Worm (Caenorhabditis elegans) whole organism, mixed stage, embryonic: ENCODE measurements around the gene cpd-2.

ENCODE experiments used
- M03D4.4 ChIP-seq: sonication (generic microtip); optimal IDR thresholded peaks from 2 replicates; lab custom pipeline; 2017; ENCODE audit warnings: mild to moderate bottlenecking, missing genetic modification characterization, missing compliant biosample characterization
- bed-3 ChIP-seq: fragments of 200-800 bp; sonication (Bioruptor generic); optimal IDR thresholded peaks from 3 replicates; lab custom pipeline; 2018; ENCODE audit warnings: mild to moderate bottlenecking, missing genetic modification characterization, moderate library complexity, missing compliant biosample characterization
- blmp-1 ChIP-seq: fragments of 150-350 bp; optimal IDR thresholded peaks from 2 replicates; lab custom pipeline; 2014; ENCODE audit warnings: missing biosample characterization, missing genetic modification characterization
- ceh-39 ChIP-seq: fragments of 150-350 bp; optimal IDR thresholded peaks from 2 replicates; lab custom pipeline; 2014; ENCODE audit warnings: missing biosample characterization, missing genetic modification characterization
- ceh-43 ChIP-seq: fragments of 200-800 bp; sonication (Bioruptor generic); optimal IDR thresholded peaks from 2 replicates; lab custom pipeline; 2018; ENCODE audit warnings: mild to moderate bottlenecking, missing genetic modification characterization, moderate library complexity, missing compliant biosample characterization
- ceh-83 ChIP-seq: fragments of 200-800 bp; sonication (Bioruptor generic); optimal IDR thresholded peaks from 2 replicates; lab custom pipeline; 2018; ENCODE audit warnings: mild to moderate bottlenecking, missing genetic modification characterization, missing compliant biosample characterization
- ces-1 ChIP-seq: fragments of 150-350 bp; optimal IDR thresholded peaks from 2 replicates; lab custom pipeline; 2014; ENCODE audit warnings: missing biosample characterization, missing genetic modification reagents, missing genetic modification characterization
- cnd-1 ChIP-seq: fragments of 200-800 bp; sonication (Bioruptor generic); optimal IDR thresholded peaks from 2 replicates; lab custom pipeline; 2018; ENCODE audit warnings: mild to moderate bottlenecking, missing genetic modification characterization, missing compliant biosample characterization
- drap-1 ChIP-seq: fragments of 200-800 bp; sonication (Bioruptor generic); optimal IDR thresholded peaks from 3 replicates; lab custom pipeline; 2018; ENCODE audit warnings: mild to moderate bottlenecking, missing genetic modification characterization, missing compliant biosample characterization
- elt-1 ChIP-seq: sonication (generic microtip); optimal IDR thresholded peaks from 2 replicates; lab custom pipeline; 2017; ENCODE audit warnings: missing genetic modification characterization, mild to moderate bottlenecking, missing compliant biosample characterization, antibody characterized with exemption, moderate library complexity, borderline replicate concordance; ENCODE audit not compliant: insufficient read depth
- elt-3 ChIP-seq: fragments of 150-350 bp; optimal IDR thresholded peaks from 2 replicates; lab custom pipeline; 2014; ENCODE audit warnings: missing biosample characterization, missing genetic modification characterization
- flh-1 ChIP-seq: fragments of 200-800 bp; sonication (Bioruptor generic); optimal IDR thresholded peaks from 2 replicates; lab custom pipeline; 2018; ENCODE audit warnings: mild to moderate bottlenecking, missing genetic modification characterization, moderate library complexity, missing compliant biosample characterization
- ham-2 ChIP-seq: fragments of 200-800 bp; sonication (Bioruptor generic); optimal IDR thresholded peaks from 2 replicates; lab custom pipeline; 2018; ENCODE audit warnings: mild to moderate bottlenecking, missing genetic modification characterization, missing compliant biosample characterization
- hlh-1 ChIP-seq: fragments of 150-350 bp; optimal IDR thresholded peaks from 2 replicates; lab custom pipeline; 2014; ENCODE audit warnings: missing biosample characterization, missing genetic modification reagents, missing genetic modification characterization
- lin-13 ChIP-seq: fragments of 150-350 bp; optimal IDR thresholded peaks from 2 replicates; lab custom pipeline; 2014; ENCODE audit warnings: missing biosample characterization, missing genetic modification characterization
- lin-32 ChIP-seq: fragments of 200-800 bp; sonication (Bioruptor generic); optimal IDR thresholded peaks from 2 replicates; lab custom pipeline; 2018; ENCODE audit warnings: mild to moderate bottlenecking, missing genetic modification characterization, missing compliant biosample characterization
- lsy-2 ChIP-seq: fragments of 150-350 bp; optimal IDR thresholded peaks from 2 replicates; lab custom pipeline; 2014; ENCODE audit warnings: missing biosample characterization, missing genetic modification characterization
- mab-5 ChIP-seq: fragments of 150-350 bp; optimal IDR thresholded peaks from 2 replicates; lab custom pipeline; 2014; ENCODE audit warnings: missing biosample characterization, missing genetic modification characterization
- mep-1 ChIP-seq: fragments of 150-350 bp; optimal IDR thresholded peaks from 2 replicates; lab custom pipeline; 2017; ENCODE audit warnings: missing biosample characterization, missing genetic modification reagents, missing genetic modification characterization, inconsistent platforms
- mls-2 ChIP-seq: sonication (generic microtip); optimal IDR thresholded peaks from 2 replicates; lab custom pipeline; 2016; ENCODE audit warnings: mild to moderate bottlenecking, missing genetic modification characterization, moderate library complexity, missing compliant biosample characterization
- nhr-12 ChIP-seq: fragments of 150-350 bp; optimal IDR thresholded peaks from 2 replicates; lab custom pipeline; 2014; ENCODE audit warnings: missing biosample characterization, missing genetic modification characterization
- nhr-2 ChIP-seq: fragments of 150-350 bp; optimal IDR thresholded peaks from 2 replicates; lab custom pipeline; 2014; ENCODE audit warnings: missing biosample characterization, missing genetic modification characterization
- nhr-237 ChIP-seq: fragments of 150-350 bp; optimal IDR thresholded peaks from 2 replicates; lab custom pipeline; 2014; ENCODE audit warnings: missing biosample characterization, missing genetic modification characterization
- nhr-28 ChIP-seq: fragments of 150-350 bp; optimal IDR thresholded peaks from 2 replicates; lab custom pipeline; 2014; ENCODE audit warnings: missing biosample characterization, missing genetic modification characterization
- nhr-76 ChIP-seq: sonication (generic microtip); optimal IDR thresholded peaks from 2 replicates; lab custom pipeline; 2017; ENCODE audit warnings: missing biosample characterization, missing genetic modification characterization
- pha-4 ChIP-seq: fragments of 150-350 bp; optimal IDR thresholded peaks from 2 replicates; lab custom pipeline; 2018; ENCODE audit warnings: missing biosample characterization, missing genetic modification reagents, missing genetic modification characterization
- sem-2 ChIP-seq: fragments of 200-800 bp; sonication (Bioruptor generic); optimal IDR thresholded peaks from 2 replicates; lab custom pipeline; 2018; ENCODE audit warnings: mild to moderate bottlenecking, missing genetic modification characterization, missing compliant biosample characterization
- snpc-4 ChIP-seq: fragments of 150-350 bp; optimal IDR thresholded peaks from 2 replicates; lab custom pipeline; 2014; ENCODE audit warnings: missing biosample characterization, missing genetic modification characterization
- sptf-1 ChIP-seq: sonication (generic microtip); optimal IDR thresholded peaks from 2 replicates; lab custom pipeline; 2017; ENCODE audit warnings: mild to moderate bottlenecking, missing genetic modification characterization, moderate library complexity, missing compliant biosample characterization
- tbx-8 ChIP-seq: fragments of 200-800 bp; sonication (Bioruptor generic); optimal IDR thresholded peaks from 2 replicates; lab custom pipeline; 2018; ENCODE audit warnings: mild to moderate bottlenecking, missing genetic modification characterization, moderate library complexity, missing compliant biosample characterization
- unc-120 ChIP-seq: sonication (generic microtip); optimal IDR thresholded peaks from 2 replicates; lab custom pipeline; 2017; ENCODE audit warnings: missing genetic modification characterization, missing compliant biosample characterization; ENCODE audit not compliant: poor library complexity, severe bottlenecking
- unc-39 ChIP-seq: fragments of 150-350 bp; optimal IDR thresholded peaks from 2 replicates; lab custom pipeline; 2014; ENCODE audit warnings: missing biosample characterization, missing genetic modification characterization
- unc-62 ChIP-seq: fragments of 150-350 bp; optimal IDR thresholded peaks from 2 replicates; lab custom pipeline; 2014; ENCODE audit warnings: missing biosample characterization, missing genetic modification reagents, missing genetic modification characterization
- zip-8 ChIP-seq: fragments of 150-350 bp; optimal IDR thresholded peaks from 2 replicates; lab custom pipeline; 2014; ENCODE audit warnings: missing biosample characterization, missing genetic modification characterization
- ztf-11 ChIP-seq: fragments of 150-350 bp; optimal IDR thresholded peaks from 2 replicates; lab custom pipeline; 2014; ENCODE audit warnings: missing biosample characterization, missing genetic modification characterization

cpd-2 gene

DNA sequence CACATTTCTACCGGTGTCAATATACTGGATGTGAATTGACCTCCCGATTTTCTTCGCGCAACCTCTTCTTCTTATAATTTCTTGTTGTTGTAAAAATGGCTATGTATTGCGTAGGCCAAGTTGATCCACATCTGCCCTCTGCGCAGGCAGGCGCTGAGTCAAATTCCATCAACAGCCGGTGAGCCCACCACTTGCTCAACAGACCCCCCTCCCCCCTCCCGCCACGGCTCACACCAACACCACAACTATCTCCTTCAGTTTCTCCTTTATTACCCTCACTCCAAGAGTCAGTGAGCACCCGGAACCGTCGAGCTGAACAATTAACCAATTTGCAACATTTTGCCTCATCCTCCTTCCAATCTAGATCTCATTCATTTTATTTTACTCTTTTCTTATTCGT, 5.3 kb upstream of the cpd-2 start:
- TF ChIP-seq nhr-28 (tag; lab: Kevin White, UChicago) = no peak
- peak; percentile 72 for TF ChIP-seq hlh-1
- peak; percentile 28 for TF ChIP-seq ces-1 (GFP tag; lab: Kevin White, UChicago)

- TF ChIP-seq sem-2 (GFP tag; lab: Kevin White, UChicago) = no peak
- TF ChIP-seq mep-1 (tag; lab: Kevin White, UChicago) = no peak
- TF ChIP-seq snpc-4 (tag; lab: Kevin White, UChicago) = no peak
- no peak for TF ChIP-seq ceh-43 (GFP tag; lab: Kevin White, UChicago)
- no peak for TF ChIP-seq mls-2 (tag; lab: Kevin White, UChicago)
- TF ChIP-seq lin-13 (tag; lab: Kevin White, UChicago) = no peak
- no peak for TF ChIP-seq ceh-39
- no peak for TF ChIP-seq nhr-76 (tag; lab: Kevin White, UChicago)
- TF ChIP-seq lin-32 (GFP tag; lab: Kevin White, UChicago) = no peak
- TF ChIP-seq elt-1 (tag; lab: Kevin White, UChicago) = no peak
- TF ChIP-seq pha-4 (tag; lab: Kevin White, UChicago) = no peak
- TF ChIP-seq ceh-83 (GFP tag; lab: Kevin White, UChicago) = no peak
- TF ChIP-seq zip-8 = no peak
- TF ChIP-seq lsy-2 (tag; lab: Kevin White, UChicago) = no peak
- TF ChIP-seq unc-39 (tag; lab: Kevin White, UChicago) = no peak
- no peak for TF ChIP-seq ham-2 (GFP tag; lab: Kevin White, UChicago)
- TF ChIP-seq nhr-2 (tag; lab: Kevin White, UChicago) = no peak
- TF ChIP-seq ztf-11 (tag; lab: Kevin White, UChicago) = no peak
- TF ChIP-seq drap-1 (GFP tag; lab: Kevin White, UChicago) = no peak
Measured at ce11 chrX:16046379-16046778, 3.3 kb upstream of the cpd-2 start.

ce11 chrX:16055245-16055644, 5.6 kb downstream of the cpd-2 start, which contains the start of gene T27A8.7:
T27A8.7 (plus strand) TSS chrX:16055545.
- TF ChIP-seq ham-2 (GFP tag; lab: Kevin White, UChicago) = no peak

ce11 chrX:16056404-16056803, 6.7 kb downstream of the cpd-2 start:
- peak; percentile 80 for TF ChIP-seq mep-1 (tag; lab: Kevin White, UChicago)
- TF ChIP-seq bed-3 (GFP tag; lab: Kevin White, UChicago) = no peak
- peak; percentile 68 for TF ChIP-seq ceh-39
- peak; percentile 80 for TF ChIP-seq lin-13 (tag; lab: Kevin White, UChicago)
- TF ChIP-seq lsy-2 (tag; lab: Kevin White, UChicago) = peak; percentile 83
- TF ChIP-seq ces-1 (GFP tag; lab: Kevin White, UChicago) = peak; percentile 86
- TF ChIP-seq unc-62 = peak; percentile 67
- TF ChIP-seq snpc-4 (tag; lab: Kevin White, UChicago) = no peak
- TF ChIP-seq elt-3 = peak; percentile 71
- no peak for TF ChIP-seq lin-32 (GFP tag; lab: Kevin White, UChicago)
- peak; percentile 6 for TF ChIP-seq blmp-1 (tag; lab: Kevin White, UChicago)
- TF ChIP-seq M03D4.4 (tag; lab: Kevin White, UChicago) = no peak
- TF ChIP-seq nhr-76 (tag; lab: Kevin White, UChicago) = no peak
- no peak for TF ChIP-seq nhr-2 (tag; lab: Kevin White, UChicago)
- no peak for TF ChIP-seq cnd-1 (tag; lab: Kevin White, UChicago)
- TF ChIP-seq pha-4 (tag; lab: Kevin White, UChicago) = peak; percentile 83
- no peak for TF ChIP-seq zip-8
- peak; percentile 28 for TF ChIP-seq nhr-12 (tag; lab: Kevin White, UChicago)
- TF ChIP-seq sem-2 (GFP tag; lab: Kevin White, UChicago) = no peak
- TF ChIP-seq ceh-83 (GFP tag; lab: Kevin White, UChicago) = no peak
- no peak for TF ChIP-seq ham-2 (GFP tag; lab: Kevin White, UChicago)
- TF ChIP-seq mls-2 (tag; lab: Kevin White, UChicago) = peak; percentile 5
- no peak for TF ChIP-seq flh-1
- TF ChIP-seq hlh-1 = peak; percentile 93
- TF ChIP-seq mab-5 (tag; lab: Kevin White, UChicago) = peak; percentile 88
- no peak for TF ChIP-seq nhr-28 (tag; lab: Kevin White, UChicago)
- TF ChIP-seq drap-1 (GFP tag; lab: Kevin White, UChicago) = peak; percentile 75
- TF ChIP-seq nhr-237 = peak; percentile 98
- TF ChIP-seq ceh-43 (GFP tag; lab: Kevin White, UChicago) = no peak
- TF ChIP-seq unc-120 = peak; percentile 59
- peak; percentile 53 for TF ChIP-seq elt-1 (tag; lab: Kevin White, UChicago)
- TF ChIP-seq tbx-8 (GFP tag; lab: Kevin White, UChicago) = no peak
- no peak for TF ChIP-seq ztf-11 (tag; lab: Kevin White, UChicago)
- peak; percentile 70 for TF ChIP-seq unc-39 (tag; lab: Kevin White, UChicago)
- peak; percentile 63 for TF ChIP-seq sptf-1 (tag; lab: Kevin White, UChicago)
